Worm (Caenorhabditis elegans) whole organism, mixed stage, embryonic: Measurements from ENCODE around the gene F23D12.2.

ENCODE experiments used
- M03D4.4 ChIP-seq: sonication (generic microtip); optimal IDR thresholded peaks from 2 replicates; lab custom pipeline; 2017; ENCODE audit warnings: mild to moderate bottlenecking, missing genetic modification characterization, missing compliant biosample characterization
- bed-3 ChIP-seq: fragments of 200-800 bp; sonication (Bioruptor generic); optimal IDR thresholded peaks from 3 replicates; lab custom pipeline; 2018; ENCODE audit warnings: mild to moderate bottlenecking, missing genetic modification characterization, moderate library complexity, missing compliant biosample characterization
- blmp-1 ChIP-seq: fragments of 150-350 bp; optimal IDR thresholded peaks from 2 replicates; lab custom pipeline; 2014; ENCODE audit warnings: missing biosample characterization, missing genetic modification characterization
- ceh-39 ChIP-seq: fragments of 150-350 bp; optimal IDR thresholded peaks from 2 replicates; lab custom pipeline; 2014; ENCODE audit warnings: missing biosample characterization, missing genetic modification characterization
- ceh-43 ChIP-seq: fragments of 200-800 bp; sonication (Bioruptor generic); optimal IDR thresholded peaks from 2 replicates; lab custom pipeline; 2018; ENCODE audit warnings: mild to moderate bottlenecking, missing genetic modification characterization, moderate library complexity, missing compliant biosample characterization
- ceh-83 ChIP-seq: fragments of 200-800 bp; sonication (Bioruptor generic); optimal IDR thresholded peaks from 2 replicates; lab custom pipeline; 2018; ENCODE audit warnings: mild to moderate bottlenecking, missing genetic modification characterization, missing compliant biosample characterization
- ces-1 ChIP-seq: fragments of 150-350 bp; optimal IDR thresholded peaks from 2 replicates; lab custom pipeline; 2014; ENCODE audit warnings: missing biosample characterization, missing genetic modification reagents, missing genetic modification characterization
- cnd-1 ChIP-seq: fragments of 200-800 bp; sonication (Bioruptor generic); optimal IDR thresholded peaks from 2 replicates; lab custom pipeline; 2018; ENCODE audit warnings: mild to moderate bottlenecking, missing genetic modification characterization, missing compliant biosample characterization
- drap-1 ChIP-seq: fragments of 200-800 bp; sonication (Bioruptor generic); optimal IDR thresholded peaks from 3 replicates; lab custom pipeline; 2018; ENCODE audit warnings: mild to moderate bottlenecking, missing genetic modification characterization, missing compliant biosample characterization
- elt-3 ChIP-seq: fragments of 150-350 bp; optimal IDR thresholded peaks from 2 replicates; lab custom pipeline; 2014; ENCODE audit warnings: missing biosample characterization, missing genetic modification characterization
- flh-1 ChIP-seq: fragments of 200-800 bp; sonication (Bioruptor generic); optimal IDR thresholded peaks from 2 replicates; lab custom pipeline; 2018; ENCODE audit warnings: mild to moderate bottlenecking, missing genetic modification characterization, moderate library complexity, missing compliant biosample characterization
- ham-2 ChIP-seq: fragments of 200-800 bp; sonication (Bioruptor generic); optimal IDR thresholded peaks from 2 replicates; lab custom pipeline; 2018; ENCODE audit warnings: mild to moderate bottlenecking, missing genetic modification characterization, missing compliant biosample characterization
- hlh-1 ChIP-seq: fragments of 150-350 bp; optimal IDR thresholded peaks from 2 replicates; lab custom pipeline; 2014; ENCODE audit warnings: missing biosample characterization, missing genetic modification reagents, missing genetic modification characterization
- lin-13 ChIP-seq: fragments of 150-350 bp; optimal IDR thresholded peaks from 2 replicates; lab custom pipeline; 2014; ENCODE audit warnings: missing biosample characterization, missing genetic modification characterization
- lin-32 ChIP-seq: fragments of 200-800 bp; sonication (Bioruptor generic); optimal IDR thresholded peaks from 2 replicates; lab custom pipeline; 2018; ENCODE audit warnings: mild to moderate bottlenecking, missing genetic modification characterization, missing compliant biosample characterization
- lsy-2 ChIP-seq: fragments of 150-350 bp; optimal IDR thresholded peaks from 2 replicates; lab custom pipeline; 2014; ENCODE audit warnings: missing biosample characterization, missing genetic modification characterization
- mab-5 ChIP-seq: fragments of 150-350 bp; optimal IDR thresholded peaks from 2 replicates; lab custom pipeline; 2014; ENCODE audit warnings: missing biosample characterization, missing genetic modification characterization
- mep-1 ChIP-seq: fragments of 150-350 bp; optimal IDR thresholded peaks from 2 replicates; lab custom pipeline; 2017; ENCODE audit warnings: missing biosample characterization, missing genetic modification reagents, missing genetic modification characterization, inconsistent platforms
- mls-2 ChIP-seq: sonication (generic microtip); optimal IDR thresholded peaks from 2 replicates; lab custom pipeline; 2016; ENCODE audit warnings: mild to moderate bottlenecking, missing genetic modification characterization, moderate library complexity, missing compliant biosample characterization
- nhr-12 ChIP-seq: fragments of 150-350 bp; optimal IDR thresholded peaks from 2 replicates; lab custom pipeline; 2014; ENCODE audit warnings: missing biosample characterization, missing genetic modification characterization
- nhr-2 ChIP-seq: fragments of 150-350 bp; optimal IDR thresholded peaks from 2 replicates; lab custom pipeline; 2014; ENCODE audit warnings: missing biosample characterization, missing genetic modification characterization
- nhr-237 ChIP-seq: fragments of 150-350 bp; optimal IDR thresholded peaks from 2 replicates; lab custom pipeline; 2014; ENCODE audit warnings: missing biosample characterization, missing genetic modification characterization
- nhr-28 ChIP-seq: fragments of 150-350 bp; optimal IDR thresholded peaks from 2 replicates; lab custom pipeline; 2014; ENCODE audit warnings: missing biosample characterization, missing genetic modification characterization
- nhr-76 ChIP-seq: sonication (generic microtip); optimal IDR thresholded peaks from 2 replicates; lab custom pipeline; 2017; ENCODE audit warnings: missing biosample characterization, missing genetic modification characterization
- pha-4 ChIP-seq: fragments of 150-350 bp; optimal IDR thresholded peaks from 2 replicates; lab custom pipeline; 2018; ENCODE audit warnings: missing biosample characterization, missing genetic modification reagents, missing genetic modification characterization
- snpc-4 ChIP-seq: fragments of 150-350 bp; optimal IDR thresholded peaks from 2 replicates; lab custom pipeline; 2014; ENCODE audit warnings: missing biosample characterization, missing genetic modification characterization
- sptf-1 ChIP-seq: sonication (generic microtip); optimal IDR thresholded peaks from 2 replicates; lab custom pipeline; 2017; ENCODE audit warnings: mild to moderate bottlenecking, missing genetic modification characterization, moderate library complexity, missing compliant biosample characterization
- tbx-8 ChIP-seq: fragments of 200-800 bp; sonication (Bioruptor generic); optimal IDR thresholded peaks from 2 replicates; lab custom pipeline; 2018; ENCODE audit warnings: mild to moderate bottlenecking, missing genetic modification characterization, moderate library complexity, missing compliant biosample characterization
- unc-120 ChIP-seq: sonication (generic microtip); optimal IDR thresholded peaks from 2 replicates; lab custom pipeline; 2017; ENCODE audit warnings: missing genetic modification characterization, missing compliant biosample characterization; ENCODE audit not compliant: poor library complexity, severe bottlenecking
- unc-39 ChIP-seq: fragments of 150-350 bp; optimal IDR thresholded peaks from 2 replicates; lab custom pipeline; 2014; ENCODE audit warnings: missing biosample characterization, missing genetic modification characterization
- unc-62 ChIP-seq: fragments of 150-350 bp; optimal IDR thresholded peaks from 2 replicates; lab custom pipeline; 2014; ENCODE audit warnings: missing biosample characterization, missing genetic modification reagents, missing genetic modification characterization
- zip-8 ChIP-seq: fragments of 150-350 bp; optimal IDR thresholded peaks from 2 replicates; lab custom pipeline; 2014; ENCODE audit warnings: missing biosample characterization, missing genetic modification characterization
- ztf-11 ChIP-seq: fragments of 150-350 bp; optimal IDR thresholded peaks from 2 replicates; lab custom pipeline; 2014; ENCODE audit warnings: missing biosample characterization, missing genetic modification characterization

F23D12.2 gene

DNA sequence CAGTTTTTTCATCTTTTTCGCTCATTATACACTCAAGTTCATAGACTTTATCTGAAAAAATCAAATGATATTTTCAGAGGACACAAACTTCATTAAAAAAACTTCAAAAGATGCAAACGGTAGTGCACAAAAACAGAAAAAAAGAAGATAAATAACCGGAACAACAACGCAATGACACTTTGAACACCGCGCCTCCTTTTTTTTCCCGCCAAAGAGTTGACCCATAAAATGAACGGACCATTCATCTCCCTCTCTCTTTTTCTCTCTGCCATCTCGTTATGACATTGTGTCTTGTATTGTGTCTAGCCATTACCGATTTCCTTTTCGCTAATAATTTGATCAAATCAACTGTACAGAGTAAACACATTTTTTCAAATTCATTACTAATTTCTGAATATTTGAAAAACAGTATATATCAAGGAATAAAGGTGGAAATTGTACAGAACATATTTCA, at the start of gene F23D12.2:
TSS of gene F23D12.2 (minus strand) at position 51 of the 454 bp plus-strand sequence.
- TF ChIP-seq elt-3 (tag; lab: Kevin White, UChicago) (no peak), cnd-1 (no peak), mab-5 (tag; lab: Kevin White, UChicago) (no peak), lsy-2 (no peak), nhr-28 (no peak), blmp-1 (tag; lab: Kevin White, UChicago) (no peak), ham-2 (no peak), nhr-12 (tag; lab: Kevin White, UChicago) (no peak), pha-4 (tag; lab: Kevin White, UChicago) (no peak), bed-3 (GFP tag; lab: Kevin White, UChicago) (no peak), drap-1 (no peak), unc-62 (GFP tag; lab: Kevin White, UChicago) (no peak), snpc-4 (tag; lab: Kevin White, UChicago) (no peak), ces-1 (GFP tag; lab: Kevin White, UChicago) (no peak), ztf-11 (tag; lab: Kevin White, UChicago) (no peak), nhr-237 (tag; lab: Kevin White, UChicago) (no peak), M03D4.4 (tag; lab: Kevin White, UChicago) (no peak), nhr-76 (no peak), zip-8 (tag; lab: Kevin White, UChicago) (no peak)

DNA sequence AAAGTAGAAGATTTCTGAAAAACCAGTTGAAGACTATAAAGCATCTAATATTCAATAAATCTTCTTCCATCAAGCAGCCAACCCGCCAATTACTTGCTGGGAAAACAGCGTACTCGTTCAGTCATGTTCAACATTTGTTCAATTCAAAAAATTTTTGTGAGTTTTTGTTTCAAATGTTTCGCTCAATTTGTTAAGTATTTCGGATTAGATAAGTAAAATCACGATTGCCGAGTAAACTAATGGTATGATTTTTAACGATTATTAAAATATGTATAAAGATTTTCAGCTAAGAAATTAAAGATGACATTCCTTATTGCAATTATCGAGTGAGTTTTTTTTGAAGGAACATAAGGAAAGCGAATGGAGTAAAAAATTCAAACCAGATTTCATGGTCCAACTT, 49.3 kb upstream of the F23D12.2 start, which contains the start of gene M163.10:
TSS of gene M163.10 (plus strand) at position 301 of the 400 bp plus-strand sequence.
- TF ChIP-seq tbx-8 (no peak), ceh-83 (GFP tag; lab: Kevin White, UChicago) (no peak), lin-13 (tag; lab: Kevin White, UChicago) (no peak), ham-2 (no peak), nhr-2 (tag; lab: Kevin White, UChicago) (no peak), unc-120 (tag; lab: Kevin White, UChicago) (no peak), sptf-1 (tag; lab: Kevin White, UChicago) (no peak), snpc-4 (tag; lab: Kevin White, UChicago) (no peak), ceh-43 (GFP tag; lab: Kevin White, UChicago) (no peak), hlh-1 (no peak), zip-8 (tag; lab: Kevin White, UChicago) (no peak), ceh-39 (tag; lab: Kevin White, UChicago) (no peak), nhr-237 (tag; lab: Kevin White, UChicago) (no peak), mep-1 (no peak), pha-4 (tag; lab: Kevin White, UChicago) (no peak), mls-2 (tag; lab: Kevin White, UChicago) (no peak), unc-62 (GFP tag; lab: Kevin White, UChicago) (no peak), unc-39 (no peak), mab-5 (tag; lab: Kevin White, UChicago) (no peak)

DNA sequence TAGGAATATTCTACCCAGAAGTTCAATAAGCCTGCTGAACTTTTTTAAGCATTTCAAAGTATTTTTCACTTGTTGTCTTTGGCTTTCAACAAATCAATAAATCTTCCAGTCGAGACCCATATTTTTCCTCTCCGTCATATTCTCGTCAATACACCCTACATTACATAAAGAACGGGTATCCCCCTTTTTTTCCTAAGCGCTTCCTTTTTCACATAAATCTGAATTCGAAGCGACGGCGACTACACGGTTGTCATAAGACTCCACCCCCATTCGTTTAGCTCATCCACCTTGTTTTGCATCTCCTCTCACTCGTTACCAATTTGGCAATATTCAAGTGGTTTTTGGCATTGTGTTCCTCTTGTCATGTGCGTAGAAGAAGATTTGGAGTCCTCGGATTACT, 47.9 kb upstream of the F23D12.2 start, which contains the start of gene M163.9:
TSS of gene M163.9 (plus strand) at position 301 of the 400 bp plus-strand sequence.
- TF ChIP-seq mep-1: no peak
- no peak for TF ChIP-seq nhr-237 (tag; lab: Kevin White, UChicago)
- TF ChIP-seq cnd-1: no peak
- TF ChIP-seq tbx-8: no peak
- no peak for TF ChIP-seq lin-32
- no peak for TF ChIP-seq nhr-28
- no peak for TF ChIP-seq lin-13 (tag; lab: Kevin White, UChicago)
- no peak for TF ChIP-seq ceh-83 (GFP tag; lab: Kevin White, UChicago)
- TF ChIP-seq hlh-1: no peak
- no peak for TF ChIP-seq mls-2 (tag; lab: Kevin White, UChicago)
- TF ChIP-seq drap-1: no peak
- no peak for TF ChIP-seq nhr-2 (tag; lab: Kevin White, UChicago)
- TF ChIP-seq unc-120 (tag; lab: Kevin White, UChicago): no peak
- no peak for TF ChIP-seq flh-1
- TF ChIP-seq lsy-2: no peak
- no peak for TF ChIP-seq ceh-39 (tag; lab: Kevin White, UChicago)
- TF ChIP-seq zip-8 (tag; lab: Kevin White, UChicago): no peak

DNA sequence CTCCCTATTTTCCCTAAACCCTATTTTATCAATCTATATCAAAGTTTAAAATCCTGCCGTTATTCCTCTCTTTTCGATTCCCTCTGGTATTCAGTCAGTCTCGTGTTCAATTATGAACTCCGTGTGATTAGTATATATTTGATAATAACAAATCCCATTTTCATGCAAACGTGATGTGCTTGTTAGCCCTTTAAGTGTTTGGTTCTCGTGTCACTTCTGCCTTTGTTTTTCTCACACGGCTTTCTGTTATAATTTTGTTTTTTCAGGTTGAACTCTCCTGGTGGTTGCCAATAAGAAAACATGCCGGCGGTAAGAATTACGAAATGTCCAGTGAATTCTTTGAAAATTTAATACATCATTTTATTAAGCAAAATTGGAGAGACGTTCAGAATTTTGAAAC, 45.2 kb upstream of the F23D12.2 start, which contains the start of gene M163.21:
TSS of gene M163.21 (plus strand) at position 301 of the 400 bp plus-strand sequence.
- TF ChIP-seq pha-4 (tag; lab: Kevin White, UChicago) (no peak), nhr-12 (tag; lab: Kevin White, UChicago) (no peak), ceh-39 (tag; lab: Kevin White, UChicago) (no peak), bed-3 (GFP tag; lab: Kevin White, UChicago) (no peak), hlh-1 (no peak), unc-62 (GFP tag; lab: Kevin White, UChicago) (no peak), drap-1 (no peak), mls-2 (tag; lab: Kevin White, UChicago) (no peak), blmp-1 (tag; lab: Kevin White, UChicago) (no peak)
- TF ChIP-seq, all 35 proteins: peak for 0
